Fruit fly (Drosophila melanogaster) whole organism, embryonic: ENCODE measurements around the gene CG6693.

Experiments used
- Asciz ChIP-seq: fragments of 200-800 bp; sonication (Bioruptor generic); optimal IDR thresholded peaks from 2 replicates; lab custom pipeline; 2017; ENCODE audit warnings: missing biosample characterization, mild to moderate bottlenecking, missing genetic modification characterization, missing genetic modification reagents
- B-H1 ChIP-seq: fragments of 200-800 bp; sonication (Bioruptor generic); IDR thresholded peaks from 3 replicates; pipeline ENCODE4 v1.3.6; 2022; ENCODE audit warnings: missing biosample characterization, missing genetic modification characterization
- B-H2 ChIP-seq: fragments of 200-800 bp; sonication (Bioruptor generic); optimal IDR thresholded peaks from 2 replicates; lab custom pipeline; 2018; ENCODE audit warnings: missing biosample characterization, mild to moderate bottlenecking, missing genetic modification characterization
- CG10147 ChIP-seq: fragments of 200-800 bp; sonication (Bioruptor generic); optimal IDR thresholded peaks from 2 replicates; lab custom pipeline; 2019; ENCODE audit warnings: missing biosample characterization, mild to moderate bottlenecking, missing genetic modification characterization, moderate library complexity
- CG10959 ChIP-seq: fragments of 200-800 bp; sonication (Bioruptor generic); IDR thresholded peaks from 2 replicates; pipeline ENCODE4 v1.3.6; 2022; ENCODE audit warnings: missing biosample characterization, missing genetic modification characterization
- CG11456 ChIP-seq: fragments of 200-800 bp; sonication (Bioruptor generic); IDR thresholded peaks from 3 replicates; pipeline ENCODE4 v1.3.6; 2022; ENCODE audit warnings: missing biosample characterization, missing genetic modification characterization
- CG14050 ChIP-seq: fragments of 200-800 bp; sonication (Bioruptor generic); IDR thresholded peaks from 3 replicates; pipeline ENCODE4 v1.3.6; 2022; ENCODE audit warnings: missing biosample characterization, missing genetic modification characterization
- CG14441 ChIP-seq: fragments of 200-800 bp; sonication (Bioruptor generic); IDR thresholded peaks from 2 replicates; pipeline ENCODE4 v1.3.6; 2022; ENCODE audit warnings: missing biosample characterization, missing genetic modification characterization
- CG16815 ChIP-seq: fragments of 200-800 bp; sonication (Bioruptor generic); optimal IDR thresholded peaks from 3 replicates; lab custom pipeline; 2017; ENCODE audit warnings: missing biosample characterization, mild to moderate bottlenecking, missing genetic modification characterization
- CG17328 ChIP-seq: fragments of 200-800 bp; sonication (Bioruptor generic); IDR thresholded peaks from 2 replicates; pipeline ENCODE4 v1.3.6; 2022; ENCODE audit warnings: missing biosample characterization, missing genetic modification characterization
- CG17912 ChIP-seq: fragments of 200-800 bp; sonication (Bioruptor generic); optimal IDR thresholded peaks from 2 replicates; lab custom pipeline; 2018; ENCODE audit warnings: missing biosample characterization, mild to moderate bottlenecking, missing genetic modification characterization
- CG2116 ChIP-seq: fragments of 200-800 bp; sonication (Bioruptor generic); optimal IDR thresholded peaks from 3 replicates; lab custom pipeline; 2018; ENCODE audit warnings: missing biosample characterization, mild to moderate bottlenecking, missing genetic modification characterization
- CG30403 ChIP-seq: fragments of 200-800 bp; sonication (Bioruptor generic); optimal IDR thresholded peaks from 3 replicates; lab custom pipeline; 2016; ENCODE audit warnings: missing biosample characterization, missing genetic modification characterization
- CG31365 ChIP-seq: fragments of 200-800 bp; sonication (Bioruptor generic); optimal IDR thresholded peaks from 2 replicates; lab custom pipeline; 2018; ENCODE audit warnings: missing biosample characterization, mild to moderate bottlenecking, missing genetic modification characterization
- CG3838 ChIP-seq: fragments of 200-800 bp; sonication (Bioruptor generic); optimal IDR thresholded peaks from 3 replicates; lab custom pipeline; 2016; ENCODE audit warnings: missing biosample characterization, missing genetic modification characterization
- CG4360 ChIP-seq: fragments of 200-800 bp; sonication (Bioruptor generic); IDR thresholded peaks from 2 replicates; pipeline ENCODE4 v1.3.6; 2022; ENCODE audit warnings: missing biosample characterization, missing genetic modification characterization
- CG4617 ChIP-seq: fragments of 200-800 bp; sonication (Bioruptor generic); optimal IDR thresholded peaks from 3 replicates; lab custom pipeline; 2016; ENCODE audit warnings: missing biosample characterization, missing genetic modification characterization, borderline replicate concordance
- CG4730 ChIP-seq: fragments of 200-800 bp; sonication (Bioruptor generic); IDR thresholded peaks from 2 replicates; pipeline ENCODE4 v1.3.6; 2022; ENCODE audit warnings: missing biosample characterization, missing genetic modification characterization
- CG6683 ChIP-seq: fragments of 200-800 bp; sonication (Bioruptor generic); optimal IDR thresholded peaks from 2 replicates; lab custom pipeline; 2017; ENCODE audit warnings: missing biosample characterization, mild to moderate bottlenecking, missing genetic modification characterization, missing genetic modification reagents
- CG6854 ChIP-seq: fragments of 200-800 bp; sonication (Bioruptor generic); optimal IDR thresholded peaks from 3 replicates; lab custom pipeline; 2017; ENCODE audit warnings: missing biosample characterization, mild to moderate bottlenecking, missing genetic modification characterization
- CG8290 ChIP-seq, 3 experiments: fragments of 200-800 bp; sonication (Bioruptor generic); optimal IDR thresholded peaks; 2 replicates each; lab custom pipeline; 2016 to 2019; ENCODE audit warnings: missing biosample characterization in 3 of 3, missing genetic modification characterization in 3 of 3, mild to moderate bottlenecking in 2 of 3, moderate library complexity in 1 of 3
- CG8478 ChIP-seq: fragments of >200 bp; optimal IDR thresholded peaks from 2 replicates; lab custom pipeline; 2018
- CG9817 ChIP-seq: fragments of 200-800 bp; sonication (Bioruptor generic); optimal IDR thresholded peaks from 2 replicates; lab custom pipeline; 2018; ENCODE audit warnings: missing biosample characterization, mild to moderate bottlenecking, missing genetic modification characterization, moderate library complexity
- Chrac-16 ChIP-seq: fragments of 200-800 bp; sonication (Bioruptor generic); optimal IDR thresholded peaks from 3 replicates; lab custom pipeline; 2016; ENCODE audit warnings: missing biosample characterization, missing genetic modification characterization
- CkIIα-i1 ChIP-seq: fragments of 200-800 bp; sonication (Bioruptor generic); IDR thresholded peaks from 2 replicates; pipeline ENCODE4 v1.3.6; 2022; ENCODE audit warnings: missing biosample characterization, missing genetic modification characterization
- Doc2 ChIP-seq: fragments of 200-800 bp; sonication (Bioruptor generic); IDR thresholded peaks from 2 replicates; pipeline ENCODE4 v1.3.6; 2022; ENCODE audit warnings: missing biosample characterization, missing genetic modification characterization
- HLH3B ChIP-seq: fragments of 200-800 bp; sonication (Bioruptor generic); IDR thresholded peaks from 2 replicates; pipeline ENCODE4 v1.3.6; 2022; ENCODE audit warnings: missing biosample characterization, missing genetic modification characterization
- HLHmδ ChIP-seq: fragments of 200-800 bp; sonication (Bioruptor generic); optimal IDR thresholded peaks from 2 replicates; lab custom pipeline; 2018; ENCODE audit warnings: missing biosample characterization, mild to moderate bottlenecking, missing genetic modification characterization, moderate library complexity
- Hmx ChIP-seq: fragments of 200-800 bp; sonication (Bioruptor generic); optimal IDR thresholded peaks from 2 replicates; lab custom pipeline; 2016; ENCODE audit warnings: missing biosample characterization, missing genetic modification characterization
- Lim3 ChIP-seq: fragments of 200-800 bp; sonication (Bioruptor generic); IDR thresholded peaks from 2 replicates; pipeline ENCODE4 v1.3.6; 2022; ENCODE audit warnings: missing biosample characterization, missing genetic modification characterization
- Mrtf ChIP-seq: fragments of 200-800 bp; sonication (Bioruptor generic); IDR thresholded peaks from 3 replicates; pipeline ENCODE4 v1.3.6; 2022; ENCODE audit warnings: missing biosample characterization, missing genetic modification characterization
- NC2β ChIP-seq: fragments of 200-800 bp; sonication (Bioruptor generic); optimal IDR thresholded peaks from 2 replicates; lab custom pipeline; 2016; ENCODE audit warnings: missing biosample characterization, missing genetic modification characterization
- Nf-YA ChIP-seq: fragments of 200-800 bp; sonication (Bioruptor generic); IDR thresholded peaks from 2 replicates; pipeline ENCODE4 v1.3.6; 2022; ENCODE audit warnings: missing biosample characterization, missing genetic modification characterization
- Six4 ChIP-seq: fragments of 200-800 bp; sonication (Bioruptor generic); optimal IDR thresholded peaks from 2 replicates; lab custom pipeline; 2016; ENCODE audit warnings: missing biosample characterization, missing genetic modification characterization
- Vsx1 ChIP-seq: fragments of 200-800 bp; sonication (Bioruptor generic); optimal IDR thresholded peaks from 2 replicates; lab custom pipeline; 2017; ENCODE audit warnings: missing biosample characterization, mild to moderate bottlenecking, missing genetic modification characterization, missing genetic modification reagents
- Xrp1 ChIP-seq: fragments of 200-800 bp; sonication (Bioruptor generic); IDR thresholded peaks from 2 replicates; pipeline ENCODE4 v1.3.6; 2022; ENCODE audit warnings: missing biosample characterization, missing genetic modification characterization
- abd-A ChIP-seq: fragments of 200-800 bp; sonication (Bioruptor generic); optimal IDR thresholded peaks from 3 replicates; lab custom pipeline; 2019; ENCODE audit warnings: missing biosample characterization, mild to moderate bottlenecking, missing genetic modification characterization, moderate library complexity
- al ChIP-seq: fragments of 200-800 bp; sonication (Bioruptor generic); IDR thresholded peaks from 2 replicates; pipeline ENCODE4 v1.3.6; 2022; ENCODE audit warnings: missing biosample characterization, missing genetic modification characterization
- amos ChIP-seq: fragments of 200-800 bp; sonication (Bioruptor generic); IDR thresholded peaks from 2 replicates; pipeline ENCODE4 v1.3.6; 2022; ENCODE audit warnings: missing biosample characterization, missing genetic modification characterization; ENCODE audit not compliant: partially characterized antibody
- az2 ChIP-seq: fragments of 200-800 bp; sonication (Bioruptor generic); optimal IDR thresholded peaks from 3 replicates; lab custom pipeline; 2016; ENCODE audit warnings: missing biosample characterization, missing genetic modification characterization
- bcd ChIP-seq: fragments of 200-800 bp; sonication (Bioruptor generic); optimal IDR thresholded peaks from 2 replicates; lab custom pipeline; 2017; ENCODE audit warnings: missing biosample characterization, mild to moderate bottlenecking, missing genetic modification characterization
- chinmo ChIP-seq: fragments of 200-800 bp; sonication (Bioruptor generic); IDR thresholded peaks from 4 replicates; pipeline ENCODE4 v1.3.6; 2022; ENCODE audit warnings: missing biosample characterization, missing genetic modification characterization; ENCODE audit not compliant: partially characterized antibody
- croc ChIP-seq: fragments of 200-800 bp; sonication (Bioruptor generic); conservative IDR thresholded peaks from 3 replicates; pipeline ENCODE4 v1.3.6; 2022; ENCODE audit warnings: missing biosample characterization, missing genetic modification characterization
- dysf ChIP-seq: fragments of 200-800 bp; sonication (Bioruptor generic); IDR thresholded peaks from 3 replicates; pipeline ENCODE4 v1.3.6; 2022; ENCODE audit warnings: missing biosample characterization, missing genetic modification characterization
- jigr1 ChIP-seq: fragments of 200-800 bp; sonication (Bioruptor generic); IDR thresholded peaks from 3 replicates; pipeline ENCODE4 v1.3.6; 2022; ENCODE audit warnings: missing biosample characterization, missing genetic modification characterization
- pum ChIP-seq: fragments of 200-800 bp; sonication (Bioruptor generic); optimal IDR thresholded peaks from 2 replicates; lab custom pipeline; 2016; ENCODE audit warnings: missing biosample characterization, missing genetic modification characterization
- rib ChIP-seq: fragments of 200-800 bp; sonication (Bioruptor generic); IDR thresholded peaks from 2 replicates; pipeline ENCODE4 v1.3.6; 2022; ENCODE audit warnings: missing biosample characterization, missing genetic modification characterization
- run ChIP-seq: fragments of 200-800 bp; sonication (Bioruptor generic); optimal IDR thresholded peaks from 3 replicates; lab custom pipeline; 2018; ENCODE audit warnings: missing biosample characterization, mild to moderate bottlenecking, missing genetic modification characterization
- stc ChIP-seq: fragments of 200-800 bp; sonication (Bioruptor generic); IDR thresholded peaks from 2 replicates; pipeline ENCODE4 v1.3.6; 2022; ENCODE audit warnings: missing biosample characterization, missing genetic modification characterization
- wdn ChIP-seq: fragments of 200-800 bp; sonication (Bioruptor generic); IDR thresholded peaks from 2 replicates; pipeline ENCODE4 v1.3.6; 2022; ENCODE audit warnings: missing biosample characterization, missing genetic modification characterization
- yki ChIP-seq: fragments of >200 bp; optimal IDR thresholded peaks from 3 replicates; lab custom pipeline; 2018
- zf30C ChIP-seq: fragments of 200-800 bp; sonication (Bioruptor generic); optimal IDR thresholded peaks from 3 replicates; lab custom pipeline; 2018; ENCODE audit warnings: missing biosample characterization, mild to moderate bottlenecking, missing genetic modification characterization

The CG6693 gene

DNA sequence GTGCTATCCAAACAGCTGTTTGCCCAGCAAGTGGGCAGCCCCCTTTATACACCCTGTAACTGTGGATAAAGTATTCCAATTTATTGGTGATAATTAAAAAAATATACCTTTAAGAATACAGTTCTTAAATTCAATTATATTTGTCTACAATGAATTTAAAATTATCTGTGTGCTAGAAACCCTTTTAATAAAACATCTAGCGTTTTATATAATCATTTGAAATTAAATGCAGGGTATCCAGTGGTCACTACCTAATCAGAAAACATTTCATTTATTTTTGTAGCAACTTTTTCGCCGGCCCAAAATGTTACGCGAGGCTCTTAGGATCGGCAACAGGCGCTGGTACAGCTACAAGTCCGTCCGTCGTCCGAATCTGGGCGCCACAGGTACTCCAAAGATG lies 5.1 kb upstream of the CG6693 start, which contains the start of gene CG17726 (continued):
- peak; percentile 98 for TF ChIP-seq CG14050 (GFP tag; lab: Robert Waterston, UW)
- TF ChIP-seq zf30C (GFP tag; lab: Kevin White, UChicago) = no peak
- TF ChIP-seq CG16815 = peak; percentile 94
- TF ChIP-seq stc (GFP tag; lab: Robert Waterston, UW) = peak; percentile 99
- TF ChIP-seq CG9817 (tag; lab: Kevin White, UChicago) = peak; percentile 96
- peak; percentile 89 for TF ChIP-seq Doc2 (GFP tag; lab: Robert Waterston, UW)
- peak; percentile 93 for TF ChIP-seq CG4617 (GFP tag; lab: Kevin White, UChicago)
- TF ChIP-seq Mrtf (GFP tag; lab: Robert Waterston, UW) = peak; percentile 96
- TF ChIP-seq amos (GFP tag; lab: Robert Waterston, UW) = no peak
- peak; percentile 95 for TF ChIP-seq al (GFP tag; lab: Robert Waterston, UW)
- peak; percentile 99 for TF ChIP-seq Xrp1 (GFP tag; lab: Robert Waterston, UW)
- peak; percentile 82 for TF ChIP-seq CG4360 (GFP tag; lab: Robert Waterston, UW)
- TF ChIP-seq CG2116 (GFP tag; lab: Kevin White, UChicago) = peak; percentile 86
- TF ChIP-seq CG14441 = peak; percentile 97
- peak; percentile 99 for TF ChIP-seq CG17328 (GFP tag; lab: Robert Waterston, UW)
- no peak for TF ChIP-seq yki
- TF ChIP-seq rib (GFP tag; lab: Robert Waterston, UW) = peak; percentile 97
- TF ChIP-seq HLHmδ (GFP tag; lab: Kevin White, UChicago) = no peak
- TF ChIP-seq Asciz = no peak
- peak; percentile 89 for TF ChIP-seq CG6854
- TF ChIP-seq run (tag; lab: Kevin White, UChicago) = peak; percentile 96
- peak; percentile 98 for TF ChIP-seq dysf
- peak; percentile 84 for TF ChIP-seq Hmx (GFP tag; lab: Kevin White, UChicago)
- TF ChIP-seq NC2β (GFP tag; lab: Kevin White, UChicago) = peak; percentile 76
- peak; percentile 87 for TF ChIP-seq CG17912 (GFP tag; lab: Kevin White, UChicago)
- TF ChIP-seq B-H1 = peak; percentile 97
- TF ChIP-seq croc (GFP tag; lab: Robert Waterston, UW) = peak; percentile 96
- peak; percentile 96 for TF ChIP-seq CG10959
- peak; percentile 97 for TF ChIP-seq CG30403 (GFP tag; lab: Kevin White, UChicago)
- TF ChIP-seq wdn (GFP tag; lab: Robert Waterston, UW) = peak; percentile 96
- peak; percentile 96 for TF ChIP-seq Six4 (GFP tag; lab: Kevin White, UChicago)
- peak; percentile 92 for TF ChIP-seq Lim3 (GFP tag; lab: Robert Waterston, UW)
- peak; percentile 97 for TF ChIP-seq CG11456 (GFP tag; lab: Robert Waterston, UW)
- TF ChIP-seq abd-A (tag; lab: Kevin White, UChicago) = no peak
- TF ChIP-seq CG3838 = peak; percentile 85
- no peak for TF ChIP-seq chinmo (GFP tag; lab: Robert Waterston, UW)
- TF ChIP-seq jigr1 (GFP tag; lab: Robert Waterston, UW) = peak; percentile 88
- TF ChIP-seq CG8478 (lab: Kevin White, UChicago) = no peak
- peak; percentile 87 for TF ChIP-seq CG6683 (GFP tag; lab: Kevin White, UChicago)
- peak; percentile 98 for TF ChIP-seq CG4730 (GFP tag; lab: Robert Waterston, UW)
- TF ChIP-seq pum (GFP tag; lab: Kevin White, UChicago) = peak; percentile 88
- TF ChIP-seq bcd (GFP tag; lab: Kevin White, UChicago) = peak; percentile 95
- TF ChIP-seq az2 (GFP tag; lab: Kevin White, UChicago) = peak; percentile 98
- peak; percentile 99 for TF ChIP-seq HLH3B (GFP tag; lab: Robert Waterston, UW)
- peak; percentile 92 for TF ChIP-seq B-H2 (GFP tag; lab: Kevin White, UChicago)
- peak; percentile 94 for TF ChIP-seq CG8290 (GFP tag; optimal IDR thresholded peaks at IDR 0.05; lab: Kevin White, UChicago)
- TF ChIP-seq CG8290 (tag; optimal IDR thresholded peaks at IDR 0.05; lab: Kevin White, UChicago) = peak in 1 of 2 experiments; percentile 75
- TF ChIP-seq CG31365 (tag; lab: Kevin White, UChicago) = peak; percentile 81
- TF ChIP-seq Vsx1 (GFP tag; lab: Kevin White, UChicago) = no peak
- TF ChIP-seq CkIIα-i1 (GFP tag; lab: Robert Waterston, UW) = peak; percentile 68
- peak; percentile 96 for TF ChIP-seq Nf-YA (GFP tag; lab: Robert Waterston, UW)
- TF ChIP-seq Chrac-16 (GFP tag; lab: Kevin White, UChicago) = peak; percentile 98
- TF ChIP-seq CG10147 (GFP tag; lab: Kevin White, UChicago) = peak; percentile 95
